Worm (Caenorhabditis elegans): ENCODE measurements around the gene Y102A5C.40.

- TF ChIP-seq fos-1 (tag; optimal IDR thresholded peaks at IDR 0.05) (no peak), nhr-237 (tag; optimal IDR thresholded peaks at IDR 0.05) (no peak), nhr-12 (tag; optimal IDR thresholded peaks at IDR 0.05) (no peak), ama-1 (optimal IDR thresholded peaks at IDR 0.05) (no peak)
Measured at ce11 chrV:16958975-16959374, 28.0 kb downstream of the Y102A5C.40 start.

All from whole organism, L1 larva.